Worm (Caenorhabditis elegans) whole organism, young adult: ENCODE results near the gene E03H12.5.

ENCODE experiments used
- B0336.3 ChIP-seq: fragments of 200-800 bp; sonication (Bioruptor generic); IDR thresholded peaks from 2 replicates; pipeline ENCODE4 v1.3.6; 2022; ENCODE audit warnings: missing genetic modification characterization, missing compliant biosample characterization
- F33H1.4 ChIP-seq: fragments of 200-800 bp; sonication (Bioruptor generic); IDR thresholded peaks from 2 replicates; pipeline ENCODE4 v1.3.6; 2022; ENCODE audit warnings: missing genetic modification reagents, missing genetic modification characterization, missing compliant biosample characterization
- F37B4.10 ChIP-seq: fragments of 200-800 bp; sonication (Bioruptor generic); IDR thresholded peaks from 2 replicates; pipeline ENCODE4 v1.3.6; 2022; ENCODE audit warnings: missing genetic modification characterization, missing compliant biosample characterization
- F49E8.2 ChIP-seq: sonication (generic microtip); optimal IDR thresholded peaks from 3 replicates; lab custom pipeline; 2017; ENCODE audit warnings: missing genetic modification characterization, mild to moderate bottlenecking, missing compliant biosample characterization, antibody characterized with exemption, moderate library complexity; ENCODE audit not compliant: insufficient read depth
- F57A8.1 ChIP-seq: fragments of 200-800 bp; sonication (Bioruptor generic); optimal IDR thresholded peaks from 2 replicates; lab custom pipeline; 2018; ENCODE audit warnings: mild to moderate bottlenecking, missing genetic modification characterization, moderate library complexity, missing compliant biosample characterization
- K12H6.12 ChIP-seq: fragments of 200-800 bp; sonication (Bioruptor generic); optimal IDR thresholded peaks from 2 replicates; lab custom pipeline; 2018; ENCODE audit warnings: mild to moderate bottlenecking, missing genetic modification characterization, missing compliant biosample characterization
- Y53G8AR.9 ChIP-seq: fragments of 200-800 bp; sonication (Bioruptor generic); conservative IDR thresholded peaks from 2 replicates; pipeline ENCODE4 v1.3.6; 2022; ENCODE audit warnings: missing genetic modification reagents, missing genetic modification characterization, missing compliant biosample characterization
- Y79H2A.3 ChIP-seq: fragments of 200-800 bp; sonication (Bioruptor generic); conservative IDR thresholded peaks from 2 replicates; pipeline ENCODE4 v1.3.6; 2022; ENCODE audit warnings: missing genetic modification reagents, missing genetic modification characterization, missing compliant biosample characterization
- ZK185.1 ChIP-seq: sonication (generic microtip); optimal IDR thresholded peaks from 2 replicates; lab custom pipeline; 2016; ENCODE audit warnings: mild to moderate bottlenecking, missing genetic modification characterization, missing compliant biosample characterization; ENCODE audit not compliant: poor library complexity, severe bottlenecking
- aptf-3 ChIP-seq: fragments of 200-800 bp; sonication (Bioruptor generic); IDR thresholded peaks from 2 replicates; pipeline ENCODE4 v1.3.6; 2022; ENCODE audit warnings: missing genetic modification characterization, missing compliant biosample characterization
- athp-1 ChIP-seq: sonication (generic microtip); optimal IDR thresholded peaks from 2 replicates; lab custom pipeline; 2017; ENCODE audit warnings: mild to moderate bottlenecking, missing genetic modification characterization, missing compliant biosample characterization
- attf-5 ChIP-seq: fragments of 200-800 bp; sonication (Bioruptor generic); optimal IDR thresholded peaks from 2 replicates; lab custom pipeline; 2018; ENCODE audit warnings: mild to moderate bottlenecking, missing genetic modification characterization, missing compliant biosample characterization
- bed-1 ChIP-seq: fragments of 200-800 bp; sonication (Bioruptor generic); IDR thresholded peaks from 2 replicates; pipeline ENCODE4 v1.3.6; 2022; ENCODE audit warnings: missing genetic modification reagents, missing genetic modification characterization, missing compliant biosample characterization
- ceh-79 ChIP-seq: sonication (generic microtip); optimal IDR thresholded peaks from 2 replicates; lab custom pipeline; 2017; ENCODE audit warnings: mild to moderate bottlenecking, missing genetic modification characterization, missing compliant biosample characterization
- dox-1 ChIP-seq: fragments of 200-800 bp; sonication (Bioruptor generic); IDR thresholded peaks from 2 replicates; pipeline ENCODE4 v1.3.6; 2022; ENCODE audit warnings: missing genetic modification reagents, missing genetic modification characterization, missing compliant biosample characterization
- efl-1 ChIP-seq: fragments of 150-350 bp; optimal IDR thresholded peaks from 2 replicates; lab custom pipeline; 2014; ENCODE audit warnings: missing biosample characterization, missing genetic modification reagents, missing genetic modification characterization
- egl-44 ChIP-seq: fragments of 200-800 bp; sonication (Bioruptor generic); IDR thresholded peaks from 2 replicates; pipeline ENCODE4 v1.3.6; 2022; ENCODE audit warnings: missing genetic modification reagents, missing genetic modification characterization, missing compliant biosample characterization
- ets-4 ChIP-seq: fragments of 200-800 bp; sonication (Bioruptor generic); optimal IDR thresholded peaks from 2 replicates; lab custom pipeline; 2018; ENCODE audit warnings: mild to moderate bottlenecking, missing genetic modification characterization, missing compliant biosample characterization
- gei-17 ChIP-seq: fragments of 200-800 bp; sonication (Bioruptor generic); optimal IDR thresholded peaks from 2 replicates; lab custom pipeline; 2018; ENCODE audit warnings: mild to moderate bottlenecking, missing genetic modification characterization, missing compliant biosample characterization
- hrde-1 ChIP-seq: sonication (generic microtip); optimal IDR thresholded peaks from 2 replicates; lab custom pipeline; 2016; ENCODE audit warnings: missing genetic modification characterization, mild to moderate bottlenecking, missing compliant biosample characterization, moderate library complexity, missing genotype, missing genetic modification reagents, borderline replicate concordance
- let-526 ChIP-seq: fragments of 200-800 bp; sonication (Bioruptor generic); IDR thresholded peaks from 2 replicates; pipeline ENCODE4 v1.3.6; 2022; ENCODE audit warnings: missing genetic modification reagents, missing genetic modification characterization, missing compliant biosample characterization
- let-607 ChIP-seq, 2 experiments: fragments of 200-800 bp in 1 of 2; sonication (Bioruptor generic) in 1 of 2; sonication (generic microtip) in 1 of 2; optimal IDR thresholded peaks; 2 replicates each; lab custom pipeline; 2016 to 2018; ENCODE audit warnings: mild to moderate bottlenecking in 2 of 2, missing compliant biosample characterization in 2 of 2, missing genetic modification characterization in 2 of 2, moderate library complexity in 2 of 2, missing genotype in 1 of 2
- lin-26 ChIP-seq: fragments of 200-800 bp; sonication (Bioruptor generic); IDR thresholded peaks from 2 replicates; pipeline ENCODE4 v1.3.6; 2022; ENCODE audit warnings: missing genetic modification reagents, missing genetic modification characterization, missing compliant biosample characterization
- lin-40 ChIP-seq: sonication (generic microtip); optimal IDR thresholded peaks from 2 replicates; lab custom pipeline; 2016; ENCODE audit warnings: missing genetic modification characterization, mild to moderate bottlenecking, missing compliant biosample characterization, missing genotype, missing genetic modification reagents
- madf-8 ChIP-seq: fragments of 200-800 bp; sonication (Bioruptor generic); conservative IDR thresholded peaks from 2 replicates; pipeline ENCODE4 v1.3.6; 2022; ENCODE audit warnings: missing genetic modification reagents, missing genetic modification characterization, missing compliant biosample characterization
- mcd-1 ChIP-seq: fragments of 200-800 bp; sonication (Bioruptor generic); IDR thresholded peaks from 2 replicates; pipeline ENCODE4 v1.3.6; 2022; ENCODE audit warnings: missing genetic modification reagents, missing genetic modification characterization, missing compliant biosample characterization
- nfya-1 ChIP-seq: sonication (generic microtip); optimal IDR thresholded peaks from 2 replicates; lab custom pipeline; 2017; ENCODE audit warnings: antibody characterized with exemption, missing compliant biosample characterization, missing genetic modification characterization, borderline replicate concordance; ENCODE audit not compliant: insufficient read depth
- nfyb-1 ChIP-seq: fragments of 200-800 bp; sonication (Bioruptor generic); IDR thresholded peaks from 2 replicates; pipeline ENCODE4 v1.3.6; 2022; ENCODE audit warnings: missing genetic modification reagents, missing genetic modification characterization, missing compliant biosample characterization
- nhr-179 ChIP-seq: sonication (generic microtip); optimal IDR thresholded peaks from 2 replicates; lab custom pipeline; 2016; ENCODE audit warnings: mild to moderate bottlenecking, missing genetic modification characterization, missing compliant biosample characterization
- nhr-27 ChIP-seq: fragments of 200-800 bp; sonication (Bioruptor generic); optimal IDR thresholded peaks from 2 replicates; lab custom pipeline; 2018; ENCODE audit warnings: mild to moderate bottlenecking, missing genetic modification characterization, moderate library complexity, missing compliant biosample characterization
- nhr-90 ChIP-seq: sonication (generic microtip); optimal IDR thresholded peaks from 2 replicates; lab custom pipeline; 2016; ENCODE audit warnings: missing genotype, mild to moderate bottlenecking, missing genetic modification characterization, missing compliant biosample characterization
- rec-8 ChIP-seq, 2 experiments: sonication (generic microtip); optimal IDR thresholded peaks; 2 replicates each; lab custom pipeline; 2016; ENCODE audit warnings: mild to moderate bottlenecking in 2 of 2, missing genetic modification characterization in 2 of 2, missing genetic modification reagents in 2 of 2, missing genotype in 2 of 2, missing biosample characterization in 1 of 2, missing compliant biosample characterization in 1 of 2, moderate library complexity in 1 of 2
- sea-2 ChIP-seq: fragments of 200-800 bp; sonication (Bioruptor generic); IDR thresholded peaks from 2 replicates; pipeline ENCODE4 v1.3.6; 2022; ENCODE audit warnings: missing genetic modification characterization, missing compliant biosample characterization
- snpc-1.3 ChIP-seq: sonication (generic microtip); optimal IDR thresholded peaks from 2 replicates; lab custom pipeline; 2017; ENCODE audit warnings: missing genetic modification characterization, mild to moderate bottlenecking, missing compliant biosample characterization, antibody characterized with exemption, moderate library complexity, missing genotype, missing genetic modification reagents; ENCODE audit not compliant: insufficient read depth
- snpc-4 ChIP-seq, 5 experiments: fragments of 150-350 bp in 1 of 5; sonication (generic microtip) in 4 of 5; optimal IDR thresholded peaks; 2 replicates each; lab custom pipeline; 2014 to 2018; ENCODE audit warnings: missing genetic modification characterization in 5 of 5, missing biosample characterization in 3 of 5, antibody characterized with exemption in 2 of 5, mild to moderate bottlenecking in 2 of 5, missing compliant biosample characterization in 2 of 5, missing genotype in 2 of 5, moderate library complexity in 2 of 5, missing genetic modification reagents in 1 of 5
- unc-62 ChIP-seq: fragments of 150-350 bp; optimal IDR thresholded peaks from 2 replicates; lab custom pipeline; 2014; ENCODE audit warnings: missing biosample characterization, missing genetic modification reagents, missing genetic modification characterization
- zim-3 ChIP-seq: sonication (generic microtip); optimal IDR thresholded peaks from 2 replicates; lab custom pipeline; 2017; ENCODE audit warnings: mild to moderate bottlenecking, missing genetic modification characterization, moderate library complexity, missing compliant biosample characterization
- ztf-18 ChIP-seq: sonication (generic microtip); optimal IDR thresholded peaks from 2 replicates; lab custom pipeline; 2016; ENCODE audit warnings: missing genotype, mild to moderate bottlenecking, missing genetic modification characterization, missing compliant biosample characterization
- ztf-25 ChIP-seq: fragments of 200-800 bp; sonication (Bioruptor generic); IDR thresholded peaks from 2 replicates; pipeline ENCODE4 v1.3.6; 2022; ENCODE audit warnings: missing genetic modification reagents, missing genetic modification characterization, missing compliant biosample characterization
- ztf-6 ChIP-seq: fragments of 200-800 bp; sonication (Bioruptor generic); IDR thresholded peaks from 2 replicates; pipeline ENCODE4 v1.3.6; 2022; ENCODE audit warnings: missing genetic modification reagents, missing genetic modification characterization, missing compliant biosample characterization

E03H12.5 gene

DNA sequence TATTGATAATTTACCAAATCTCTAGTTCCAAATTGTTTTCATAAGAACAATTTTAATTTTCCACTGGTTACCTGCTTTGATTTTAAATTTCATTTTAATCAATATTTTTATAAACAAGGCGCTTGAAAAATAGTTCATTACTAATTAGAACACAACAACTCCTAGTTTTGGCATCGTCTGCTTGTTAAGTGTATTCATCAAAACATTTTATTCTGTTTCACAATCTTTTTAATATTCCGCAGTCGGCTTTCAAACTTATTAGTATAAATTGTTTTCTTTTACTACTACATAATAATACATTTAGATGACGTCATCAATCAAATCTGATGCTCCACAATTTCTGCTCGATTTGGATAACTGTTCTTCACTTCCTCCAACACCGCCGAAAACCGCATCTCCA, 25.4 kb downstream of the E03H12.5 start, which contains the start of gene pes-1:
TSS of gene pes-1 (plus strand) at position 301 of the 400 bp plus-strand sequence.
- TF ChIP-seq gei-17 (GFP tag; lab: Kevin White, UChicago) (no peak), K12H6.12 (no peak), rec-8 (tag; optimal IDR thresholded peaks at IDR 0.05; lab: Kevin White, UChicago) (no peak), F33H1.4 (no peak), nhr-90 (tag; lab: Kevin White, UChicago) (no peak), snpc-1.3 (no peak), nfya-1 (tag; lab: Kevin White, UChicago) (no peak), ztf-6 (GFP tag; lab: Robert Waterston, UW) (no peak), attf-5 (GFP tag; lab: Kevin White, UChicago) (no peak), lin-40 (tag; lab: Kevin White, UChicago) (no peak), ets-4 (GFP tag; lab: Kevin White, UChicago) (no peak), let-607 (tag; optimal IDR thresholded peaks at IDR 0.05; lab: Kevin White, UChicago) (no peak), ztf-25 (GFP tag; lab: Robert Waterston, UW) (no peak), Y53G8AR.9 (no peak), efl-1 (GFP tag; lab: Kevin White, UChicago) (no peak), zim-3 (tag; lab: Kevin White, UChicago) (no peak), aptf-3 (GFP tag; lab: Robert Waterston, UW) (no peak), mcd-1 (no peak), nhr-179 (no peak), dox-1 (GFP tag; lab: Robert Waterston, UW) (no peak)

DNA sequence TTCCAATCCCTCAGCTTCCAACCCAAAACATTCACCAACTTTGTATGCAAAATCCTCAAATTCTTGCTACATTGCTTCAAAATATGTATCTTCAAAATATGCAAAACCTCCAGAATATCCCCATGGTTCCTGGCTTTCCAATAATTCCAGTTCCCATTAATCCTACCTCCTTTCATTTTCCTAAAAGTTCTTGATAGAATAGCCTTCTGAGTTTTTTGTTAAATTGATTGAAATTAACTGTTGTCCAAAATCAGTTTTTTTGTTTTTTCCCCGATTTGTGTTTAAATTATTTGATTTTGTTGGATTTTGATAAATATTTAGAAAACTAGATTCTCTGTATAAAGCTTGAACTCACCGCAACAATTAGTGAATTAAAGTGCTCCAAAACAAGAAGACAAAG, 28.1 kb downstream of the E03H12.5 start:
- TF ChIP-seq Y79H2A.3 (GFP tag; lab: Robert Waterston, UW) (no peak), F37B4.10 (GFP tag; lab: Robert Waterston, UW) (no peak), sea-2 (no peak), nhr-27 (tag; lab: Kevin White, UChicago) (no peak), madf-8 (GFP tag; lab: Robert Waterston, UW) (no peak), mcd-1 (no peak), unc-62 (GFP tag; lab: Kevin White, UChicago) (no peak), F57A8.1 (GFP tag; lab: Kevin White, UChicago) (no peak), ztf-18 (tag; lab: Kevin White, UChicago) (no peak), snpc-4 (GFP tag; optimal IDR thresholded peaks at IDR 0.05; lab: Kevin White, UChicago) (no peak), snpc-4 (tag; optimal IDR thresholded peaks at IDR 0.05; lab: Kevin White, UChicago) (no peak), nfyb-1 (GFP tag; lab: Robert Waterston, UW) (no peak)
- TF ChIP-seq, all 124 proteins: peak for 0

DNA sequence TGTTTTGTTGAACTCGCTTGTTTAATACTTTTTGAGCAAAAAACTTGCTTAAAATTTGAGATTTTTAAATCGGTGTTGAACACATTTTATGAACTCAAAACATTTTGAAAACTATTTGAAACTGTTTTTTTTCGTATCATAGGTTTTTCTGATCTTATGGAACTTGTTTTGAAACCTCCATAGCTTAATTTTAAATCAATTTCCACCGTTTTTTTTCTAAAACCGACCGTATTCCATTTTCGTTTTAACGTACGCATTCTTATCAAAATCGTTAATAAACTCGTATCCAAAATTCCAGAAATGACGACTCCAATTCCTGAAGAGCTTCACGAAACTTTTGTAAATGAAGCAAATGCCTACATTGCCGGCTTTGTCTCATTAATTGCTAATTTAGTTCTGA, 31.4 kb downstream of the E03H12.5 start, which contains the start of gene srm-2:
TSS of gene srm-2 (plus strand) at position 301 of the 400 bp plus-strand sequence.
- no peak for TF ChIP-seq aptf-3 (GFP tag; lab: Robert Waterston, UW)
- TF ChIP-seq bed-1 (GFP tag; lab: Robert Waterston, UW), result no peak
- no peak for TF ChIP-seq let-526 (GFP tag; lab: Robert Waterston, UW)
- TF ChIP-seq hrde-1, result no peak
- TF ChIP-seq lin-26 (GFP tag; lab: Robert Waterston, UW), result no peak
- TF ChIP-seq athp-1, result no peak
- no peak for TF ChIP-seq egl-44 (GFP tag; lab: Robert Waterston, UW)
- TF ChIP-seq B0336.3 (GFP tag; lab: Robert Waterston, UW), result no peak
- no peak for TF ChIP-seq F49E8.2
- no peak for TF ChIP-seq ceh-79 (tag; lab: Kevin White, UChicago)
- no peak for TF ChIP-seq ZK185.1 (tag; lab: Kevin White, UChicago)
